Fruit fly (Drosophila melanogaster) whole organism, embryonic: Measurements from ENCODE around the gene CG15414.

Experiments used
- B-H1 ChIP-seq: fragments of 200-800 bp; sonication (Bioruptor generic); IDR thresholded peaks from 3 replicates; pipeline ENCODE4 v1.3.6; 2022; ENCODE audit warnings: missing biosample characterization, missing genetic modification characterization
- B-H2 ChIP-seq: fragments of 200-800 bp; sonication (Bioruptor generic); optimal IDR thresholded peaks from 2 replicates; lab custom pipeline; 2018; ENCODE audit warnings: missing biosample characterization, mild to moderate bottlenecking, missing genetic modification characterization
- BEAF-32 ChIP-seq: fragments of 200-800 bp; sonication (Bioruptor generic); optimal IDR thresholded peaks from 3 replicates; lab custom pipeline; 2017; ENCODE audit warnings: missing biosample characterization, missing genetic modification characterization, mild to moderate bottlenecking, moderate library complexity, missing genetic modification reagents
- CG10543 ChIP-seq: fragments of 200-800 bp; sonication (Bioruptor generic); optimal IDR thresholded peaks from 3 replicates; lab custom pipeline; 2017; ENCODE audit warnings: missing biosample characterization, mild to moderate bottlenecking, missing genetic modification characterization, moderate library complexity
- CG10979 ChIP-seq: fragments of 200-800 bp; sonication (Bioruptor generic); optimal IDR thresholded peaks from 2 replicates; lab custom pipeline; 2018; ENCODE audit warnings: missing biosample characterization, mild to moderate bottlenecking, missing genetic modification characterization, moderate library complexity
- CG11504 ChIP-seq: fragments of 200-800 bp; sonication (Bioruptor generic); optimal IDR thresholded peaks from 3 replicates; lab custom pipeline; 2019; ENCODE audit warnings: missing biosample characterization, mild to moderate bottlenecking, missing genetic modification characterization, moderate library complexity
- CG12155 ChIP-seq: fragments of 200-800 bp; sonication (Bioruptor generic); optimal IDR thresholded peaks from 3 replicates; lab custom pipeline; 2016; ENCODE audit warnings: missing biosample characterization, missing genetic modification characterization
- CG14860 ChIP-seq: fragments of 200-800 bp; sonication (Bioruptor generic); IDR thresholded peaks from 3 replicates; pipeline ENCODE4 v1.3.6; 2022; ENCODE audit warnings: missing biosample characterization, missing genetic modification characterization; ENCODE audit not compliant: partially characterized antibody
- CG1603 ChIP-seq: fragments of 200-800 bp; sonication (Bioruptor generic); optimal IDR thresholded peaks from 2 replicates; lab custom pipeline; 2019; ENCODE audit warnings: missing biosample characterization, mild to moderate bottlenecking, missing genetic modification characterization, moderate library complexity
- CG17328 ChIP-seq: fragments of 200-800 bp; sonication (Bioruptor generic); IDR thresholded peaks from 2 replicates; pipeline ENCODE4 v1.3.6; 2022; ENCODE audit warnings: missing biosample characterization, missing genetic modification characterization
- CG17802 ChIP-seq: fragments of 200-800 bp; sonication (Bioruptor generic); optimal IDR thresholded peaks from 2 replicates; lab custom pipeline; 2018; ENCODE audit warnings: missing biosample characterization, mild to moderate bottlenecking, missing genetic modification characterization, moderate library complexity
- CG18619 ChIP-seq: fragments of 200-800 bp; sonication (Bioruptor generic); optimal IDR thresholded peaks from 3 replicates; lab custom pipeline; 2017; ENCODE audit warnings: missing biosample characterization, mild to moderate bottlenecking, missing genetic modification characterization
- CG18764 ChIP-seq: fragments of 200-800 bp; sonication (Bioruptor generic); optimal IDR thresholded peaks from 3 replicates; lab custom pipeline; 2016; ENCODE audit warnings: missing biosample characterization, missing genetic modification characterization
- CG6175 ChIP-seq: fragments of 200-800 bp; sonication (Bioruptor generic); IDR thresholded peaks from 3 replicates; pipeline ENCODE4 v1.3.6; 2022; ENCODE audit warnings: missing biosample characterization, missing genetic modification characterization
- CG8359 ChIP-seq: fragments of 200-800 bp; sonication (Bioruptor generic); optimal IDR thresholded peaks from 2 replicates; lab custom pipeline; 2017; ENCODE audit warnings: missing biosample characterization, mild to moderate bottlenecking, missing genetic modification characterization, borderline replicate concordance
- CG9817 ChIP-seq: fragments of 200-800 bp; sonication (Bioruptor generic); optimal IDR thresholded peaks from 2 replicates; lab custom pipeline; 2018; ENCODE audit warnings: missing biosample characterization, mild to moderate bottlenecking, missing genetic modification characterization, moderate library complexity
- CG9932 ChIP-seq: fragments of 200-800 bp; sonication (Bioruptor generic); IDR thresholded peaks from 2 replicates; pipeline ENCODE4 v1.3.6; 2022; ENCODE audit warnings: missing biosample characterization, missing genetic modification characterization
- CrebB ChIP-seq: fragments of 200-800 bp; sonication (Bioruptor generic); optimal IDR thresholded peaks from 3 replicates; lab custom pipeline; 2018; ENCODE audit warnings: missing biosample characterization, mild to moderate bottlenecking, missing genetic modification characterization
- Dll ChIP-seq: fragments of 200-800 bp; sonication (Bioruptor generic); IDR thresholded peaks from 4 replicates; pipeline ENCODE4 v1.3.6; 2022; ENCODE audit warnings: missing biosample characterization, missing genetic modification characterization; ENCODE audit not compliant: partially characterized antibody
- Dp ChIP-seq: fragments of 200-800 bp; sonication (Bioruptor generic); optimal IDR thresholded peaks from 2 replicates; lab custom pipeline; 2018; ENCODE audit warnings: missing biosample characterization, mild to moderate bottlenecking, missing genetic modification characterization, moderate library complexity
- Eip74EF ChIP-seq, 2 experiments: fragments of 200-800 bp in 1 of 2; fragments of >200 bp in 1 of 2; sonication (Bioruptor generic) in 1 of 2; optimal IDR thresholded peaks; 2 replicates each; lab custom pipeline; 2017 to 2019; ENCODE audit warnings: missing biosample characterization in 2 of 2, missing genetic modification characterization in 2 of 2, mild to moderate bottlenecking in 1 of 2, moderate library complexity in 1 of 2
- Fer1 ChIP-seq: fragments of 200-800 bp; sonication (Bioruptor generic); optimal IDR thresholded peaks from 2 replicates; lab custom pipeline; 2017; ENCODE audit warnings: missing biosample characterization, mild to moderate bottlenecking, missing genetic modification characterization
- NfI ChIP-seq: fragments of 200-800 bp; sonication (Bioruptor generic); optimal IDR thresholded peaks from 3 replicates; lab custom pipeline; 2018; ENCODE audit warnings: missing biosample characterization, mild to moderate bottlenecking, missing genetic modification characterization, moderate library complexity
- Opbp ChIP-seq: fragments of 200-800 bp; sonication (Bioruptor generic); IDR thresholded peaks from 3 replicates; pipeline ENCODE4 v1.3.6; 2022; ENCODE audit warnings: missing biosample characterization, missing genetic modification characterization; ENCODE audit not compliant: partially characterized antibody
- PHDP ChIP-seq: fragments of 200-800 bp; sonication (Bioruptor generic); optimal IDR thresholded peaks from 3 replicates; lab custom pipeline; 2018; ENCODE audit warnings: missing biosample characterization, mild to moderate bottlenecking, missing genetic modification characterization, moderate library complexity
- Tbp ChIP-seq: fragments of >200 bp; optimal IDR thresholded peaks from 2 replicates; lab custom pipeline; 2018; ENCODE audit warnings: missing biosample characterization, missing genetic modification characterization
- crol ChIP-seq: fragments of 200-800 bp; sonication (Bioruptor generic); IDR thresholded peaks from 2 replicates; pipeline ENCODE4 v1.3.6; 2022; ENCODE audit warnings: missing biosample characterization, missing genetic modification characterization
- dysf ChIP-seq: fragments of 200-800 bp; sonication (Bioruptor generic); IDR thresholded peaks from 3 replicates; pipeline ENCODE4 v1.3.6; 2022; ENCODE audit warnings: missing biosample characterization, missing genetic modification characterization
- emc ChIP-seq: fragments of 200-800 bp; sonication (Bioruptor generic); optimal IDR thresholded peaks from 2 replicates; lab custom pipeline; 2016; ENCODE audit warnings: missing biosample characterization, missing genetic modification characterization
- esg ChIP-seq: fragments of 200-800 bp; sonication (Bioruptor generic); conservative IDR thresholded peaks from 2 replicates; pipeline ENCODE4 v1.3.6; 2022; ENCODE audit warnings: missing biosample characterization, missing genetic modification characterization
- exex ChIP-seq: fragments of 200-800 bp; sonication (Bioruptor generic); optimal IDR thresholded peaks from 4 replicates; lab custom pipeline; 2018; ENCODE audit warnings: missing biosample characterization, mild to moderate bottlenecking, missing genetic modification characterization, moderate library complexity
- fd64A ChIP-seq: fragments of 200-800 bp; sonication (Bioruptor generic); optimal IDR thresholded peaks from 3 replicates; lab custom pipeline; 2018; ENCODE audit warnings: missing biosample characterization, mild to moderate bottlenecking, missing genetic modification characterization
- gce ChIP-seq: fragments of 200-800 bp; sonication (Bioruptor generic); IDR thresholded peaks from 3 replicates; pipeline ENCODE4 v1.3.6; 2022; ENCODE audit warnings: missing biosample characterization, missing genetic modification characterization
- grau ChIP-seq: fragments of 200-800 bp; optimal IDR thresholded peaks from 3 replicates; lab custom pipeline; 2019; ENCODE audit warnings: missing biosample characterization, mild to moderate bottlenecking, missing genetic modification characterization, moderate library complexity
- kah ChIP-seq: fragments of 200-800 bp; sonication (Bioruptor generic); optimal IDR thresholded peaks from 2 replicates; lab custom pipeline; 2018; ENCODE audit warnings: missing biosample characterization, mild to moderate bottlenecking, missing genetic modification characterization
- knrl ChIP-seq: fragments of 200-800 bp; sonication (Bioruptor generic); IDR thresholded peaks from 3 replicates; pipeline ENCODE4 v1.3.6; 2022; ENCODE audit warnings: missing biosample characterization, missing genetic modification characterization; ENCODE audit not compliant: partially characterized antibody
- lab ChIP-seq: fragments of 200-800 bp; sonication (Bioruptor generic); optimal IDR thresholded peaks from 3 replicates; lab custom pipeline; 2017; ENCODE audit warnings: missing biosample characterization, missing genetic modification characterization, mild to moderate bottlenecking, moderate library complexity, missing genetic modification reagents
- lbe ChIP-seq: fragments of 200-800 bp; sonication (Bioruptor generic); optimal IDR thresholded peaks from 2 replicates; lab custom pipeline; 2016; ENCODE audit warnings: missing biosample characterization, mild to moderate bottlenecking, missing genetic modification characterization
- nerfin-1 ChIP-seq: fragments of 200-800 bp; sonication (Bioruptor generic); optimal IDR thresholded peaks from 3 replicates; lab custom pipeline; 2019; ENCODE audit warnings: missing biosample characterization, mild to moderate bottlenecking, missing genetic modification characterization, moderate library complexity
- nerfin-2 ChIP-seq: fragments of 200-800 bp; sonication (Bioruptor generic); IDR thresholded peaks from 2 replicates; pipeline ENCODE4 v1.3.6; 2022; ENCODE audit warnings: missing biosample characterization, missing genetic modification characterization; ENCODE audit not compliant: partially characterized antibody
- sc ChIP-seq, 3 experiments: fragments of >200 bp in 2 of 3; fragments of 200-800 bp in 1 of 3; sonication (Bioruptor generic) in 1 of 3; optimal IDR thresholded peaks; 2 replicates in 2 of 3; 3 replicates in 1 of 3; lab custom pipeline; 2017; ENCODE audit warnings: mild to moderate bottlenecking in 1 of 3, missing biosample characterization in 1 of 3, missing genetic modification characterization in 1 of 3, missing genetic modification reagents in 1 of 3
- sima ChIP-seq: fragments of 200-800 bp; sonication (Bioruptor generic); optimal IDR thresholded peaks from 2 replicates; lab custom pipeline; 2016; ENCODE audit warnings: missing biosample characterization, missing genetic modification characterization
- slp2 ChIP-seq: fragments of 200-800 bp; sonication (Bioruptor generic); optimal IDR thresholded peaks from 2 replicates; lab custom pipeline; 2016; ENCODE audit warnings: missing biosample characterization, missing genetic modification characterization
- sob ChIP-seq: fragments of 200-800 bp; sonication (Bioruptor generic); IDR thresholded peaks from 2 replicates; pipeline ENCODE4 v1.3.6; 2022; ENCODE audit warnings: missing biosample characterization, missing genetic modification characterization
- toy ChIP-seq: fragments of 200-800 bp; sonication (Bioruptor generic); IDR thresholded peaks from 2 replicates; pipeline ENCODE4 v1.3.6; 2022; ENCODE audit warnings: missing biosample characterization, missing genetic modification characterization
- unpg ChIP-seq: fragments of 200-800 bp; sonication (Bioruptor generic); optimal IDR thresholded peaks from 3 replicates; lab custom pipeline; 2018; ENCODE audit warnings: missing biosample characterization, mild to moderate bottlenecking, missing genetic modification characterization, moderate library complexity
- yki ChIP-seq: fragments of >200 bp; optimal IDR thresholded peaks from 3 replicates; lab custom pipeline; 2018
- z ChIP-seq: fragments of 200-800 bp; sonication (Bioruptor generic); IDR thresholded peaks from 3 replicates; pipeline ENCODE4 v1.3.6; 2022; ENCODE audit warnings: missing biosample characterization, missing genetic modification characterization
- zfh1 ChIP-seq: fragments of 200-800 bp; sonication (Bioruptor generic); IDR thresholded peaks from 3 replicates; pipeline ENCODE4 v1.3.6; 2022; ENCODE audit warnings: missing biosample characterization, missing genetic modification characterization

CG15414 gene

dm6 chr2L:3532973-3533525 is 42.2 kb upstream of the CG15414 start (continued):
- TF ChIP-seq zfh1 (GFP tag; lab: Robert Waterston, UW) (peak; percentile 79), fd64A (GFP tag; lab: Kevin White, UChicago) (no peak), CG14860 (GFP tag; lab: Robert Waterston, UW) (no peak), Eip74EF (GFP tag; optimal IDR thresholded peaks at IDR 0.05; lab: Kevin White, UChicago) (no peak), esg (GFP tag; lab: Robert Waterston, UW) (0 out of 2 replicates have a peak, but pooled peaks have one; percentile 16), Dll (GFP tag; lab: Robert Waterston, UW) (no peak), CrebB (no peak), Tbp (no peak), Opbp (GFP tag; lab: Robert Waterston, UW) (no peak), grau (tag; lab: Kevin White, UChicago) (peak; percentile 26), CG8359 (GFP tag; lab: Kevin White, UChicago) (no peak), lbe (no peak), nerfin-2 (no peak), unpg (GFP tag; lab: Kevin White, UChicago) (peak; percentile 56), Dp (no peak), CG10543 (GFP tag; lab: Kevin White, UChicago) (no peak), nerfin-1 (tag; lab: Kevin White, UChicago) (peak; percentile 11), z (GFP tag; lab: Robert Waterston, UW) (no peak), sob (GFP tag; lab: Robert Waterston, UW) (peak; percentile 70; the same call in 1 of the 2 replicates), PHDP (tag; lab: Kevin White, UChicago) (no peak), yki (lab: Kevin White, UChicago) (no peak), sc (optimal IDR thresholded peaks at IDR 0.05; lab: Kevin White, UChicago) (no peak), sc (GFP tag; optimal IDR thresholded peaks at IDR 0.05; lab: Kevin White, UChicago) (peak; percentile 31), CG9817 (no peak), CG6175 (GFP tag; lab: Robert Waterston, UW) (no peak), toy (GFP tag; lab: Robert Waterston, UW) (no peak), CG17328 (GFP tag; lab: Robert Waterston, UW) (peak; percentile 75), dysf (GFP tag; lab: Robert Waterston, UW) (peak; percentile 42; the same call in 1 of the 3 replicates), CG9932 (GFP tag; lab: Robert Waterston, UW) (no peak), CG17802 (tag; lab: Kevin White, UChicago) (no peak), NfI (no peak), knrl (GFP tag; lab: Robert Waterston, UW) (no peak), exex (no peak), slp2 (GFP tag; lab: Kevin White, UChicago) (peak; percentile 44), sima (no peak), BEAF-32 (no peak), CG12155 (GFP tag; lab: Kevin White, UChicago) (peak; percentile 45), emc (GFP tag; lab: Kevin White, UChicago) (no peak), Fer1 (GFP tag; lab: Kevin White, UChicago) (no peak), B-H1 (no peak), crol (GFP tag; lab: Robert Waterston, UW) (no peak), CG18619 (GFP tag; lab: Kevin White, UChicago) (no peak), CG10979 (tag; lab: Kevin White, UChicago) (peak; percentile 73), B-H2 (GFP tag; lab: Kevin White, UChicago) (no peak), gce (0 out of 3 replicates have a peak, but pooled peaks have one; percentile 32), CG18764 (GFP tag; lab: Kevin White, UChicago) (no peak), lab (GFP tag; lab: Kevin White, UChicago) (no peak), CG1603 (tag; lab: Kevin White, UChicago) (peak; percentile 72), CG11504 (tag; lab: Kevin White, UChicago) (peak; percentile 51), kah (no peak)
